Worm (Caenorhabditis elegans) whole organism, late embryonic: ENCODE measurements around the gene K08F4.3.

ENCODE experiments used
- C38D4.7 ChIP-seq: fragments of 200-800 bp; sonication (Bioruptor generic); optimal IDR thresholded peaks from 2 replicates; lab custom pipeline; 2018; ENCODE audit warnings: mild to moderate bottlenecking, missing genetic modification characterization, moderate library complexity, missing compliant biosample characterization
- T23F11.4 ChIP-seq: fragments of 200-800 bp; sonication (Bioruptor generic); optimal IDR thresholded peaks from 2 replicates; lab custom pipeline; 2018; ENCODE audit warnings: mild to moderate bottlenecking, missing genetic modification characterization, missing compliant biosample characterization
- Y22D7AL.16 ChIP-seq: sonication (generic microtip); optimal IDR thresholded peaks from 2 replicates; lab custom pipeline; 2016; ENCODE audit warnings: missing genetic modification characterization, missing compliant biosample characterization
- ahr-1 ChIP-seq: sonication (generic microtip); optimal IDR thresholded peaks from 2 replicates; lab custom pipeline; 2016; ENCODE audit warnings: missing genetic modification characterization, missing compliant biosample characterization
- ama-1 ChIP-seq: fragments of 150-350 bp; optimal IDR thresholded peaks from 2 replicates; lab custom pipeline; 2014
- ceh-14 ChIP-seq: sonication (generic microtip); optimal IDR thresholded peaks from 2 replicates; lab custom pipeline; 2016; ENCODE audit warnings: missing genotype, missing genetic modification characterization, missing compliant biosample characterization
- ceh-2 ChIP-seq: sonication (generic microtip); optimal IDR thresholded peaks from 2 replicates; lab custom pipeline; 2016; ENCODE audit warnings: missing genotype, missing genetic modification characterization, missing compliant biosample characterization
- ceh-24 ChIP-seq: sonication (generic microtip); optimal IDR thresholded peaks from 2 replicates; lab custom pipeline; 2016; ENCODE audit warnings: mild to moderate bottlenecking, missing genetic modification characterization, missing compliant biosample characterization
- ceh-31 ChIP-seq: sonication (generic microtip); optimal IDR thresholded peaks from 2 replicates; lab custom pipeline; 2016; ENCODE audit warnings: missing genetic modification characterization, missing compliant biosample characterization
- ceh-34 ChIP-seq: sonication (generic microtip); optimal IDR thresholded peaks from 2 replicates; lab custom pipeline; 2016; ENCODE audit warnings: mild to moderate bottlenecking, missing genetic modification characterization, missing compliant biosample characterization
- ceh-45 ChIP-seq: fragments of 200-800 bp; sonication (Bioruptor generic); IDR thresholded peaks from 2 replicates; pipeline ENCODE4 v1.3.6; 2022; ENCODE audit warnings: missing genetic modification reagents, missing genetic modification characterization, missing compliant biosample characterization
- ceh-48 ChIP-seq: sonication (generic microtip); optimal IDR thresholded peaks from 2 replicates; lab custom pipeline; 2016; ENCODE audit warnings: missing genetic modification characterization, inconsistent platforms, missing compliant biosample characterization
- ceh-6 ChIP-seq: fragments of 200-800 bp; sonication (Bioruptor generic); optimal IDR thresholded peaks from 2 replicates; lab custom pipeline; 2018; ENCODE audit warnings: mild to moderate bottlenecking, missing genetic modification characterization, missing compliant biosample characterization
- dmd-4 ChIP-seq: sonication (generic microtip); optimal IDR thresholded peaks from 2 replicates; lab custom pipeline; 2016; ENCODE audit warnings: borderline replicate concordance, missing genetic modification characterization, missing compliant biosample characterization
- dve-1 ChIP-seq: sonication (generic microtip); optimal IDR thresholded peaks from 2 replicates; lab custom pipeline; 2017; ENCODE audit warnings: antibody characterized with exemption, mild to moderate bottlenecking, missing genetic modification characterization, missing compliant biosample characterization
- elt-2 ChIP-seq: sonication (generic microtip); optimal IDR thresholded peaks from 2 replicates; lab custom pipeline; 2016; ENCODE audit warnings: missing genetic modification reagents, missing genetic modification characterization, missing compliant biosample characterization
- elt-4 ChIP-seq: sonication (generic microtip); optimal IDR thresholded peaks from 2 replicates; lab custom pipeline; 2016; ENCODE audit warnings: missing genetic modification characterization, missing compliant biosample characterization
- fax-1 ChIP-seq: sonication (generic microtip); optimal IDR thresholded peaks from 2 replicates; lab custom pipeline; 2016; ENCODE audit warnings: missing genotype, missing genetic modification characterization, missing compliant biosample characterization
- fkh-10 ChIP-seq: fragments of 150-350 bp; optimal IDR thresholded peaks from 2 replicates; lab custom pipeline; 2014; ENCODE audit warnings: missing biosample characterization, missing genetic modification reagents, missing genetic modification characterization
- gmeb-2 ChIP-seq: sonication (generic microtip); optimal IDR thresholded peaks from 2 replicates; lab custom pipeline; 2016; ENCODE audit warnings: missing genetic modification characterization, inconsistent platforms, missing compliant biosample characterization
- hlh-15 ChIP-seq: sonication (generic microtip); optimal IDR thresholded peaks from 2 replicates; lab custom pipeline; 2016; ENCODE audit warnings: missing genetic modification characterization, missing compliant biosample characterization
- hlh-30 ChIP-seq: sonication (generic microtip); optimal IDR thresholded peaks from 2 replicates; lab custom pipeline; 2017; ENCODE audit warnings: antibody characterized with exemption, missing genetic modification characterization, missing compliant biosample characterization; ENCODE audit not compliant: insufficient read depth
- hlh-6 ChIP-seq: sonication (generic microtip); optimal IDR thresholded peaks from 2 replicates; lab custom pipeline; 2016; ENCODE audit warnings: missing genotype, missing genetic modification characterization, missing compliant biosample characterization
- hlh-8 ChIP-seq: sonication (generic microtip); optimal IDR thresholded peaks from 2 replicates; lab custom pipeline; 2016; ENCODE audit warnings: missing genotype, missing genetic modification characterization, missing compliant biosample characterization
- lim-6 ChIP-seq: sonication (generic microtip); optimal IDR thresholded peaks from 2 replicates; lab custom pipeline; 2016; ENCODE audit warnings: missing genetic modification characterization, missing compliant biosample characterization
- lin-11 ChIP-seq: fragments of 200-800 bp; sonication (Bioruptor generic); optimal IDR thresholded peaks from 2 replicates; lab custom pipeline; 2018; ENCODE audit warnings: mild to moderate bottlenecking, missing genetic modification characterization, missing compliant biosample characterization
- mec-3 ChIP-seq: sonication (generic microtip); optimal IDR thresholded peaks from 2 replicates; lab custom pipeline; 2016; ENCODE audit warnings: borderline replicate concordance, missing genetic modification characterization, missing compliant biosample characterization
- nhr-11 ChIP-seq: fragments of 150-350 bp; optimal IDR thresholded peaks from 2 replicates; lab custom pipeline; 2014; ENCODE audit warnings: missing biosample characterization, missing genetic modification characterization
- nhr-232 ChIP-seq: sonication (generic microtip); optimal IDR thresholded peaks from 2 replicates; lab custom pipeline; 2016; ENCODE audit warnings: missing genetic modification characterization, missing compliant biosample characterization
- npax-4 ChIP-seq: sonication (generic microtip); optimal IDR thresholded peaks from 2 replicates; lab custom pipeline; 2016; ENCODE audit warnings: missing genetic modification characterization, missing compliant biosample characterization
- odd-2 ChIP-seq: sonication (generic microtip); optimal IDR thresholded peaks from 2 replicates; lab custom pipeline; 2017; ENCODE audit warnings: antibody characterized with exemption, mild to moderate bottlenecking, missing genetic modification characterization, missing compliant biosample characterization
- pag-3 ChIP-seq: sonication (generic microtip); optimal IDR thresholded peaks from 2 replicates; lab custom pipeline; 2016; ENCODE audit warnings: missing compliant biosample characterization, missing genetic modification characterization, borderline replicate concordance
- pat-9 ChIP-seq: fragments of 200-800 bp; sonication (Bioruptor generic); optimal IDR thresholded peaks from 2 replicates; lab custom pipeline; 2018; ENCODE audit warnings: mild to moderate bottlenecking, missing genetic modification characterization, moderate library complexity, missing compliant biosample characterization
- pax-1 ChIP-seq: fragments of 150-350 bp; optimal IDR thresholded peaks from 2 replicates; lab custom pipeline; 2014; ENCODE audit warnings: missing biosample characterization, missing genetic modification characterization
- pha-2 ChIP-seq: sonication (generic microtip); optimal IDR thresholded peaks from 2 replicates; lab custom pipeline; 2017; ENCODE audit warnings: mild to moderate bottlenecking, missing genetic modification characterization, missing compliant biosample characterization
- pha-4 ChIP-seq: fragments of 150-350 bp; optimal IDR thresholded peaks from 2 replicates; lab custom pipeline; 2018; ENCODE audit warnings: missing biosample characterization, missing genetic modification reagents, missing genetic modification characterization
- pros-1 ChIP-seq: fragments of 150-350 bp; optimal IDR thresholded peaks from 2 replicates; lab custom pipeline; 2014; ENCODE audit warnings: missing biosample characterization, missing genetic modification reagents, missing genetic modification characterization
- ref-2 ChIP-seq: sonication (generic microtip); optimal IDR thresholded peaks from 2 replicates; lab custom pipeline; 2016; ENCODE audit warnings: missing genetic modification characterization, missing compliant biosample characterization
- sdc-2 ChIP-seq: sonication (generic microtip); optimal IDR thresholded peaks from 2 replicates; lab custom pipeline; 2016; ENCODE audit warnings: missing genotype, missing genetic modification characterization, missing compliant biosample characterization
- sox-2 ChIP-seq: fragments of 200-800 bp; sonication (Bioruptor generic); IDR thresholded peaks from 2 replicates; pipeline ENCODE4 v1.3.6; 2022; ENCODE audit warnings: missing genetic modification reagents, missing genetic modification characterization, missing compliant biosample characterization
- syd-9 ChIP-seq: sonication (generic microtip); optimal IDR thresholded peaks from 2 replicates; lab custom pipeline; 2016; ENCODE audit warnings: mild to moderate bottlenecking, missing genetic modification characterization, moderate library complexity, missing compliant biosample characterization
- tbx-2 ChIP-seq: sonication (generic microtip); optimal IDR thresholded peaks from 2 replicates; lab custom pipeline; 2016; ENCODE audit warnings: missing genetic modification characterization, missing compliant biosample characterization
- tbx-7 ChIP-seq: sonication (generic microtip); optimal IDR thresholded peaks from 2 replicates; lab custom pipeline; 2016; ENCODE audit warnings: missing genotype, missing genetic modification characterization, missing compliant biosample characterization
- unc-3 ChIP-seq, 2 experiments: fragments of 200-800 bp in 1 of 2; sonication (Bioruptor generic) in 1 of 2; sonication (generic microtip) in 1 of 2; conservative IDR thresholded peaks in 1 of 2; optimal IDR thresholded peaks in 1 of 2; 2 replicates each; pipeline versions ENCODE4 v1.3.6 to Lab custom; 2016 to 2022; ENCODE audit warnings: missing compliant biosample characterization in 2 of 2, missing genetic modification characterization in 2 of 2, missing genetic modification reagents in 1 of 2
- unc-42 ChIP-seq: sonication (generic microtip); optimal IDR thresholded peaks from 2 replicates; lab custom pipeline; 2016; ENCODE audit warnings: missing genotype, missing genetic modification characterization, missing compliant biosample characterization
- zip-5 ChIP-seq: sonication (generic microtip); optimal IDR thresholded peaks from 2 replicates; lab custom pipeline; 2016; ENCODE audit warnings: missing genetic modification characterization, missing compliant biosample characterization
- ztf-16 ChIP-seq: sonication (generic microtip); optimal IDR thresholded peaks from 2 replicates; lab custom pipeline; 2017; ENCODE audit warnings: missing genetic modification characterization, missing compliant biosample characterization

K08F4.3 gene

DNA sequence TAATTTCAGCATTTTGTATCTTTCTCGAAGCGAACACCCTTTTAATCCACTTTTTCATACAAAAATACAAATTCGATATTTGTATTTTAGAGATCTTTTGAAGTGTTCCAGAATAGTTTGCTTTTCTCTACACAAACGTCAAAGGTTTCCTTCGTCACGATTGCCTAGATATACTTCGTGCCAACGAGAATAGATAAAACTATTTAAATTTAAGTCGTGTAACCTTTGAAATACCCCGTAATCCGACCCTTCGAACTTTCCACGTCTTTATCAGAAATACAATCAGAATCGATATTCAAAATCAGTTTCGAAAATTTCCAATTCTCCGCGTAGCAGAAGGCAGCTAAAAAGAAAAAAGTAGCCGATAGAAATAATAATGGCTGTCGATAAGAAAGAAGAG, 38.7 kb upstream of the K08F4.3 start, which contains the start of gene ttbk-5:
ttbk-5 (plus strand) TSS at position 301 of the 400 bp plus-strand sequence.
- no peak for TF ChIP-seq ceh-48 (tag; lab: Kevin White, UChicago)
- no peak for TF ChIP-seq ztf-16 (tag; lab: Kevin White, UChicago)
- TF ChIP-seq ceh-2 (tag; lab: Kevin White, UChicago): no peak
- no peak for TF ChIP-seq ceh-34 (tag; lab: Kevin White, UChicago)
- TF ChIP-seq zip-5 (tag; lab: Kevin White, UChicago): no peak
- TF ChIP-seq pat-9: no peak
- no peak for TF ChIP-seq pax-1 (tag; lab: Kevin White, UChicago)
- no peak for TF ChIP-seq hlh-15 (tag; lab: Kevin White, UChicago)
- TF ChIP-seq, all 69 proteins: peak for 0

DNA sequence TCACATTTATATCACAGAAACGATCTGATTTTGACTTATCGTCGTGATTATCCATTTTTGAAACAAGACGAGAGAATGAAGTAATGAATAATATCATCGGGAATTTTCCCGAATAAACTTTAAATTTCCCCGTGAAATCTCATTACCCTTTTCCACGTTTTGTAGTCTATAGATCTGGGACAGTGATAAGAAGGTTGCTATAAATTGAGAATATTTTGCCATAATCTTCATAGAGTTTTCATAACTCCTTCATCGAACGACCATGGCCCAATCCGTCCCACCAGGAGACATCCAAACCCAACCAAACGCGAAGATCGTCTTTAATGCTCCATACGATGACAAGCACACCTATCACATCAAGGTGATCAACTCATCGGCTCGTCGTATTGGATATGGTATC, 33.9 kb upstream of the K08F4.3 start, which contains the start of the genes C04G2.5 and msp-36:
C04G2.5 (minus strand) TSS at position 101 of the 400 bp plus-strand sequence.
msp-36 (plus strand) TSS at position 263 of the 400 bp plus-strand sequence.
- TF ChIP-seq hlh-8 (no peak), lim-6 (tag; lab: Kevin White, UChicago) (no peak), tbx-2 (tag; lab: Kevin White, UChicago) (no peak), ceh-34 (tag; lab: Kevin White, UChicago) (no peak), Y22D7AL.16 (tag; lab: Kevin White, UChicago) (no peak), nhr-11 (tag; lab: Kevin White, UChicago) (no peak), elt-2 (tag; lab: Kevin White, UChicago) (no peak), ceh-14 (tag; lab: Kevin White, UChicago) (no peak), dmd-4 (tag; lab: Kevin White, UChicago) (no peak), tbx-7 (tag; lab: Kevin White, UChicago) (no peak), fax-1 (no peak), fkh-10 (no peak), pag-3 (no peak), npax-4 (tag; lab: Kevin White, UChicago) (no peak), odd-2 (tag; lab: Kevin White, UChicago) (no peak), dve-1 (tag; lab: Kevin White, UChicago) (no peak), hlh-30 (no peak), pha-4 (no peak), pax-1 (tag; lab: Kevin White, UChicago) (no peak)
- TF ChIP-seq, all 69 proteins: peak for 0

DNA sequence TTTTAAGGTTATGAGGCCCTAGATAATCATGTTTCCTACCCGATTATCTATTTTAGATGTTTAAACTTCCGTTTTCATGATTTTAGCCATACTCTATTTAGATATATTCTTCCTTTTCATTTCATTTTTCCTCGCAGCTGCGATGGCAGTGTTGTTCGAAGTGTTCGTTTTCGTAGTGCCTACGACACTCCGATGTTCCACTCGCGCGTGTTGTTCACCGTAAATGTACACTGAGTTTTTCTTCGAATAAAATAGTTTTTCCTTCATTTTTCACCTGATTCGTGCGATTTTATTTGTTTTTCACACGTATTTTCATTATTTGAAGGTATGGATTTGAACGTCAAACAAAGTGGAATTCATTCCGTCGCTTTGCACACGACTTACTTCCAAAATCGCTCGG, 32.2 kb upstream of the K08F4.3 start, which contains the start of gene dis-3:
dis-3 (plus strand) TSS at position 322 of the 400 bp plus-strand sequence.
- TF ChIP-seq fax-1: no peak
- TF ChIP-seq unc-42 (tag; lab: Kevin White, UChicago): no peak
- no peak for TF ChIP-seq sox-2
- TF ChIP-seq C38D4.7 (GFP tag; lab: Kevin White, UChicago): no peak
- no peak for TF ChIP-seq unc-3 (GFP tag; conservative IDR thresholded peaks at IDR 0.05; lab: Robert Waterston, UW)
- no peak for TF ChIP-seq unc-3 (tag; optimal IDR thresholded peaks at IDR 0.05; lab: Kevin White, UChicago)
- no peak for TF ChIP-seq elt-2 (tag; lab: Kevin White, UChicago)
- no peak for TF ChIP-seq ceh-45 (GFP tag; lab: Robert Waterston, UW)
- TF ChIP-seq ceh-24 (tag; lab: Kevin White, UChicago): no peak
- TF ChIP-seq fkh-10: no peak
- TF ChIP-seq odd-2 (tag; lab: Kevin White, UChicago): no peak
- TF ChIP-seq ceh-34 (tag; lab: Kevin White, UChicago): no peak
- TF ChIP-seq ref-2: no peak
- TF ChIP-seq nhr-232 (tag; lab: Kevin White, UChicago): no peak
- TF ChIP-seq lin-11: no peak
- TF ChIP-seq ceh-6 (GFP tag; lab: Kevin White, UChicago): no peak
- TF ChIP-seq ama-1 (lab: Kevin White, UChicago): no peak
- no peak for TF ChIP-seq ceh-14 (tag; lab: Kevin White, UChicago)

DNA sequence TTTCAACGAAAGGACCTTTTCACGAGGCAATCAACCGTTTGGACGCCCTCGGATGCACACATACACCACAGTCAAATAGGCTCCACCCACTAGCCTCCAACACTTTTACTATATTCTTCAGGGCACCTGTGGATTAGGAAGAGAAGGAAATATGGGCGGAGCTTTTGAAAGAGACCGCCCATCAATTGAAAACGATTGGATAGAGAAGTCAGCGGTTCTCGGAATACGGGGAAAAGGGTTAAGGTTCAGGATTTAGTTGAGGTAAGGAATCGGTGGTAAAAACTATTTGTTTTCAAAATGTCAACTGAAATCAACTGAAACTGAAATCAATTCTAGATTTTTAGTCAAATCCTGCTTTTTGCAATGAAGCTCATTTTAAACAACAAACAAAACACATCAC, 18.6 kb upstream of the K08F4.3 start, which contains the start of gene egl-38:
egl-38 (minus strand) TSS at position 101 of the 400 bp plus-strand sequence.
- no peak for TF ChIP-seq gmeb-2 (tag; lab: Kevin White, UChicago)
- TF ChIP-seq syd-9 (tag; lab: Kevin White, UChicago): no peak
- no peak for TF ChIP-seq ceh-31 (tag; lab: Kevin White, UChicago)
- TF ChIP-seq pag-3: no peak
- TF ChIP-seq mec-3 (tag; lab: Kevin White, UChicago): no peak
- no peak for TF ChIP-seq odd-2 (tag; lab: Kevin White, UChicago)
- TF ChIP-seq elt-4 (tag; lab: Kevin White, UChicago): no peak
- TF ChIP-seq hlh-6 (tag; lab: Kevin White, UChicago): no peak
- no peak for TF ChIP-seq pha-2 (tag; lab: Kevin White, UChicago)
- no peak for TF ChIP-seq pros-1
- TF ChIP-seq elt-2 (tag; lab: Kevin White, UChicago): no peak
- TF ChIP-seq hlh-15 (tag; lab: Kevin White, UChicago): no peak
- no peak for TF ChIP-seq ahr-1 (tag; lab: Kevin White, UChicago)
- TF ChIP-seq T23F11.4 (GFP tag; lab: Kevin White, UChicago): no peak
- TF ChIP-seq sdc-2 (tag; lab: Kevin White, UChicago): no peak
- no peak for TF ChIP-seq ztf-16 (tag; lab: Kevin White, UChicago)
